Fruit fly (Drosophila melanogaster) whole organism, embryonic: ENCODE measurements around the gene mthl14.

ENCODE experiments used
- ATbp ChIP-seq: fragments of 200-800 bp; sonication (Bioruptor generic); optimal IDR thresholded peaks from 2 replicates; lab custom pipeline; 2017; ENCODE audit warnings: missing biosample characterization, mild to moderate bottlenecking, missing genetic modification characterization, missing genetic modification reagents
- Atf3 ChIP-seq: fragments of 200-800 bp; sonication (Bioruptor generic); optimal IDR thresholded peaks from 3 replicates; lab custom pipeline; 2016; ENCODE audit warnings: missing biosample characterization, missing genetic modification characterization
- CG11723 ChIP-seq: fragments of 200-800 bp; sonication (Bioruptor generic); optimal IDR thresholded peaks from 2 replicates; lab custom pipeline; 2017; ENCODE audit warnings: missing biosample characterization, mild to moderate bottlenecking, missing genetic modification characterization
- CG12071 ChIP-seq: fragments of 200-800 bp; sonication (Bioruptor generic); optimal IDR thresholded peaks from 3 replicates; lab custom pipeline; 2018; ENCODE audit warnings: missing biosample characterization, mild to moderate bottlenecking, missing genetic modification characterization
- CG12104 ChIP-seq: fragments of 200-800 bp; sonication (Bioruptor generic); optimal IDR thresholded peaks from 3 replicates; lab custom pipeline; 2016; ENCODE audit warnings: missing biosample characterization, missing genetic modification characterization
- CG12155 ChIP-seq: fragments of 200-800 bp; sonication (Bioruptor generic); optimal IDR thresholded peaks from 3 replicates; lab custom pipeline; 2016; ENCODE audit warnings: missing biosample characterization, missing genetic modification characterization
- CG12236 ChIP-seq: fragments of 200-800 bp; sonication (Bioruptor generic); optimal IDR thresholded peaks from 2 replicates; lab custom pipeline; 2016; ENCODE audit warnings: missing biosample characterization, missing genetic modification characterization
- CG14050 ChIP-seq: fragments of 200-800 bp; sonication (Bioruptor generic); IDR thresholded peaks from 3 replicates; pipeline ENCODE4 v1.3.6; 2022; ENCODE audit warnings: missing biosample characterization, missing genetic modification characterization
- CG14965 ChIP-seq: fragments of 200-800 bp; sonication (Bioruptor generic); optimal IDR thresholded peaks from 2 replicates; lab custom pipeline; 2016; ENCODE audit warnings: missing biosample characterization, missing genetic modification characterization, borderline replicate concordance
- CG16863 ChIP-seq: fragments of 200-800 bp; sonication (Bioruptor generic); optimal IDR thresholded peaks from 3 replicates; lab custom pipeline; 2016; ENCODE audit warnings: missing biosample characterization, missing genetic modification characterization
- CG1832 ChIP-seq: fragments of 200-800 bp; sonication (Bioruptor generic); optimal IDR thresholded peaks from 2 replicates; lab custom pipeline; 2017; ENCODE audit warnings: missing biosample characterization, mild to moderate bottlenecking, missing genetic modification characterization, inconsistent platforms
- CG2875 ChIP-seq: fragments of 200-800 bp; sonication (Bioruptor generic); optimal IDR thresholded peaks from 2 replicates; lab custom pipeline; 2017; ENCODE audit warnings: missing biosample characterization, mild to moderate bottlenecking, missing genetic modification characterization, missing genetic modification reagents
- CG31224 ChIP-seq: fragments of 200-800 bp; sonication (Bioruptor generic); IDR thresholded peaks from 2 replicates; pipeline ENCODE4 v1.3.6; 2022; ENCODE audit warnings: missing biosample characterization, missing genetic modification characterization
- CG3163 ChIP-seq: fragments of 200-800 bp; sonication (Bioruptor generic); optimal IDR thresholded peaks from 3 replicates; lab custom pipeline; 2016; ENCODE audit warnings: missing biosample characterization, missing genetic modification characterization
- CG34224 ChIP-seq: fragments of 200-800 bp; sonication (Bioruptor generic); IDR thresholded peaks from 3 replicates; pipeline ENCODE4 v1.3.6; 2022; ENCODE audit warnings: missing biosample characterization, missing genetic modification characterization; ENCODE audit not compliant: partially characterized antibody
- CG34376 ChIP-seq: fragments of 200-800 bp; sonication (Bioruptor generic); optimal IDR thresholded peaks from 2 replicates; lab custom pipeline; 2018; ENCODE audit warnings: missing biosample characterization, mild to moderate bottlenecking, missing genetic modification characterization
- CG6254 ChIP-seq: fragments of 200-800 bp; sonication (Bioruptor generic); optimal IDR thresholded peaks from 3 replicates; lab custom pipeline; 2017; ENCODE audit warnings: mild to moderate bottlenecking, missing biosample characterization, missing genetic modification reagents, missing genetic modification characterization
- CrebB ChIP-seq: fragments of 200-800 bp; sonication (Bioruptor generic); optimal IDR thresholded peaks from 3 replicates; lab custom pipeline; 2018; ENCODE audit warnings: missing biosample characterization, mild to moderate bottlenecking, missing genetic modification characterization
- Dfd ChIP-seq, 2 experiments: fragments of >200 bp; optimal IDR thresholded peaks; 2 replicates each; lab custom pipeline; 2017; ENCODE audit warnings: missing biosample characterization in 2 of 2, missing genetic modification characterization in 2 of 2
- Fer2 ChIP-seq: fragments of 200-800 bp; sonication (Bioruptor generic); optimal IDR thresholded peaks from 2 replicates; lab custom pipeline; 2018; ENCODE audit warnings: missing biosample characterization, mild to moderate bottlenecking, missing genetic modification characterization, moderate library complexity
- Gug ChIP-seq: fragments of 200-800 bp; sonication (Bioruptor generic); IDR thresholded peaks from 4 replicates; pipeline ENCODE4 v1.3.6; 2022; ENCODE audit warnings: missing biosample characterization, missing genetic modification characterization
- HLH4C ChIP-seq: fragments of 200-800 bp; sonication (Bioruptor generic); IDR thresholded peaks from 3 replicates; pipeline ENCODE4 v1.3.6; 2022; ENCODE audit warnings: missing biosample characterization, missing genetic modification characterization; ENCODE audit not compliant: partially characterized antibody
- Mad ChIP-seq: fragments of 200-800 bp; sonication (Bioruptor generic); optimal IDR thresholded peaks from 2 replicates; lab custom pipeline; 2016; ENCODE audit warnings: missing biosample characterization, missing genetic modification characterization
- NC2β ChIP-seq: fragments of 200-800 bp; sonication (Bioruptor generic); optimal IDR thresholded peaks from 2 replicates; lab custom pipeline; 2016; ENCODE audit warnings: missing biosample characterization, missing genetic modification characterization
- Optix ChIP-seq: fragments of 200-800 bp; sonication (Bioruptor generic); IDR thresholded peaks from 3 replicates; pipeline ENCODE4 v1.3.6; 2022; ENCODE audit warnings: missing biosample characterization, missing genetic modification characterization
- Scr ChIP-seq: fragments of 200-800 bp; sonication (Bioruptor generic); IDR thresholded peaks from 2 replicates; pipeline ENCODE4 v1.3.6; 2022; ENCODE audit warnings: missing biosample characterization, missing genetic modification characterization; ENCODE audit not compliant: partially characterized antibody
- Sox102F ChIP-seq: fragments of 200-800 bp; sonication (Bioruptor generic); optimal IDR thresholded peaks from 2 replicates; lab custom pipeline; 2018; ENCODE audit warnings: missing biosample characterization, mild to moderate bottlenecking, missing genetic modification characterization, moderate library complexity
- ase ChIP-seq: fragments of 200-800 bp; sonication (Bioruptor generic); IDR thresholded peaks from 3 replicates; pipeline ENCODE4 v1.3.6; 2022; ENCODE audit warnings: missing biosample characterization, missing genetic modification characterization
- ato ChIP-seq: fragments of 200-800 bp; sonication (Bioruptor generic); IDR thresholded peaks from 2 replicates; pipeline ENCODE4 v1.3.6; 2022; ENCODE audit warnings: missing biosample characterization, missing genetic modification characterization; ENCODE audit not compliant: partially characterized antibody
- bbx ChIP-seq: fragments of 200-800 bp; sonication (Bioruptor generic); IDR thresholded peaks from 2 replicates; pipeline ENCODE4 v1.3.6; 2022; ENCODE audit warnings: missing biosample characterization, missing genetic modification characterization; ENCODE audit not compliant: partially characterized antibody
- bowl ChIP-seq: fragments of 200-800 bp; sonication (Bioruptor generic); IDR thresholded peaks from 2 replicates; pipeline ENCODE4 v1.3.6; 2022; ENCODE audit warnings: missing biosample characterization, missing genetic modification characterization
- chm ChIP-seq: fragments of 200-800 bp; sonication (Bioruptor generic); IDR thresholded peaks from 2 replicates; pipeline ENCODE4 v1.3.6; 2022; ENCODE audit warnings: missing biosample characterization, missing genetic modification characterization
- corto ChIP-seq: fragments of 200-800 bp; sonication (Bioruptor generic); optimal IDR thresholded peaks from 2 replicates; lab custom pipeline; 2016; ENCODE audit warnings: missing biosample characterization, mild to moderate bottlenecking, missing genetic modification characterization, moderate library complexity
- dimm ChIP-seq: fragments of 200-800 bp; sonication (Bioruptor generic); IDR thresholded peaks from 2 replicates; pipeline ENCODE4 v1.3.6; 2022; ENCODE audit warnings: missing biosample characterization, missing genetic modification characterization
- dysf ChIP-seq: fragments of 200-800 bp; sonication (Bioruptor generic); IDR thresholded peaks from 3 replicates; pipeline ENCODE4 v1.3.6; 2022; ENCODE audit warnings: missing biosample characterization, missing genetic modification characterization
- esg ChIP-seq: fragments of 200-800 bp; sonication (Bioruptor generic); conservative IDR thresholded peaks from 2 replicates; pipeline ENCODE4 v1.3.6; 2022; ENCODE audit warnings: missing biosample characterization, missing genetic modification characterization
- fd96Cb ChIP-seq: fragments of 200-800 bp; sonication (Bioruptor generic); optimal IDR thresholded peaks from 2 replicates; lab custom pipeline; 2018; ENCODE audit warnings: missing biosample characterization, mild to moderate bottlenecking, missing genetic modification characterization, moderate library complexity
- fu2 ChIP-seq: fragments of 200-800 bp; sonication (Bioruptor generic); optimal IDR thresholded peaks from 2 replicates; lab custom pipeline; 2016; ENCODE audit warnings: missing biosample characterization, missing genetic modification characterization
- ham ChIP-seq: fragments of 200-800 bp; sonication (Bioruptor generic); IDR thresholded peaks from 2 replicates; pipeline ENCODE4 v1.3.6; 2022; ENCODE audit warnings: missing biosample characterization, missing genetic modification characterization
- pho ChIP-seq: fragments of 200-800 bp; sonication (Bioruptor generic); optimal IDR thresholded peaks from 2 replicates; lab custom pipeline; 2016; ENCODE audit warnings: missing biosample characterization, missing genetic modification characterization
- pum ChIP-seq: fragments of 200-800 bp; sonication (Bioruptor generic); optimal IDR thresholded peaks from 2 replicates; lab custom pipeline; 2016; ENCODE audit warnings: missing biosample characterization, missing genetic modification characterization
- scrt ChIP-seq: fragments of 200-800 bp; sonication (Bioruptor generic); optimal IDR thresholded peaks from 2 replicates; lab custom pipeline; 2018; ENCODE audit warnings: missing biosample characterization, mild to moderate bottlenecking, missing genetic modification characterization, moderate library complexity
- sqz ChIP-seq: fragments of 200-800 bp; sonication (Bioruptor generic); optimal IDR thresholded peaks from 3 replicates; lab custom pipeline; 2018; ENCODE audit warnings: missing biosample characterization, mild to moderate bottlenecking, missing genetic modification characterization
- stc ChIP-seq: fragments of 200-800 bp; sonication (Bioruptor generic); IDR thresholded peaks from 2 replicates; pipeline ENCODE4 v1.3.6; 2022; ENCODE audit warnings: missing biosample characterization, missing genetic modification characterization
- tgo ChIP-seq: fragments of 200-800 bp; sonication (Bioruptor generic); IDR thresholded peaks from 3 replicates; pipeline ENCODE4 v1.3.6; 2022; ENCODE audit warnings: missing biosample characterization, missing genetic modification characterization
- vfl ChIP-seq: fragments of 200-800 bp; sonication (Bioruptor generic); optimal IDR thresholded peaks from 2 replicates; lab custom pipeline; 2016; ENCODE audit warnings: missing biosample characterization, missing genetic modification characterization
- yki ChIP-seq: fragments of >200 bp; optimal IDR thresholded peaks from 3 replicates; lab custom pipeline; 2018
- zf30C ChIP-seq: fragments of 200-800 bp; sonication (Bioruptor generic); optimal IDR thresholded peaks from 3 replicates; lab custom pipeline; 2018; ENCODE audit warnings: missing biosample characterization, mild to moderate bottlenecking, missing genetic modification characterization

Gene mthl14

dm6 chr3L:223019-223902 lies 24.0 kb upstream of the mthl14 start, which contains the start of the genes pyx and CG33229 (continued):
- 0 out of 3 replicates have a peak, but pooled peaks have one; percentile 46 for TF ChIP-seq HLH4C
- TF ChIP-seq Sox102F = peak; percentile 78
- peak; percentile 70 for TF ChIP-seq CG12071
- TF ChIP-seq fu2 (GFP tag; lab: Kevin White, UChicago) = peak; percentile 89
- peak; percentile 77; the same call in 1 of the 2 replicates for TF ChIP-seq esg (GFP tag; lab: Robert Waterston, UW)
- peak; percentile 87 for TF ChIP-seq CG12155 (GFP tag; lab: Kevin White, UChicago)
- peak; percentile 76 for TF ChIP-seq Fer2
- peak; percentile 71 for TF ChIP-seq ase (GFP tag; lab: Robert Waterston, UW)
- peak; percentile 62 for TF ChIP-seq CG11723 (GFP tag; lab: Kevin White, UChicago)
- TF ChIP-seq Optix (GFP tag; lab: Robert Waterston, UW) = peak; percentile 71
- TF ChIP-seq CG31224 (GFP tag; lab: Robert Waterston, UW) = peak; percentile 79
- peak; percentile 16 for TF ChIP-seq CG3163 (GFP tag; lab: Kevin White, UChicago)
- peak; percentile 93 for TF ChIP-seq zf30C (GFP tag; lab: Kevin White, UChicago)
- peak; percentile 19; the same call in 1 of the 2 replicates for TF ChIP-seq Scr
- TF ChIP-seq Gug (GFP tag; lab: Robert Waterston, UW) = peak; percentile 83
- TF ChIP-seq Mad (GFP tag; lab: Kevin White, UChicago) = peak; percentile 89
- TF ChIP-seq dysf (GFP tag; lab: Robert Waterston, UW) = peak; percentile 91
- TF ChIP-seq CG34376 (GFP tag; lab: Kevin White, UChicago) = peak; percentile 54
- TF ChIP-seq CG2875 = peak; percentile 33
- TF ChIP-seq CG34224 (GFP tag; lab: Robert Waterston, UW) = no peak
- no peak for TF ChIP-seq corto (GFP tag; lab: Kevin White, UChicago)
- no peak for TF ChIP-seq CG12236
- TF ChIP-seq chm (GFP tag; lab: Robert Waterston, UW) = peak; percentile 37; the same call in 1 of the 2 replicates
- no peak for TF ChIP-seq CG1832 (GFP tag; lab: Kevin White, UChicago)
- TF ChIP-seq pum (GFP tag; lab: Kevin White, UChicago) = peak; percentile 78
- TF ChIP-seq stc (GFP tag; lab: Robert Waterston, UW) = peak; percentile 72
- TF ChIP-seq CG14050 (GFP tag; lab: Robert Waterston, UW) = peak; percentile 68
- TF ChIP-seq ato = no peak
- TF ChIP-seq vfl = peak; percentile 85
- TF ChIP-seq ham (GFP tag; lab: Robert Waterston, UW) = peak; percentile 18; the same call in 1 of the 2 replicates
- TF ChIP-seq pho = peak; percentile 90
- peak; percentile 14 for TF ChIP-seq CrebB (tag; lab: Kevin White, UChicago)
- TF ChIP-seq CG12104 = peak; percentile 90
- 0 out of 2 replicates have a peak, but pooled peaks have one; percentile 21 for TF ChIP-seq bowl (GFP tag; lab: Robert Waterston, UW)
- peak; percentile 24 for TF ChIP-seq sqz (GFP tag; lab: Kevin White, UChicago)
- TF ChIP-seq CG6254 = peak; percentile 33
- TF ChIP-seq fd96Cb (tag; lab: Kevin White, UChicago) = peak; percentile 81
- TF ChIP-seq NC2β (GFP tag; lab: Kevin White, UChicago) = peak; percentile 53
- peak; percentile 57 for TF ChIP-seq ATbp (GFP tag; lab: Kevin White, UChicago)
- TF ChIP-seq CG14965 (GFP tag; lab: Kevin White, UChicago) = no peak
- TF ChIP-seq scrt = peak; percentile 70
- TF ChIP-seq CG16863 (GFP tag; lab: Kevin White, UChicago) = peak; percentile 70
- peak; percentile 38; the same call in 1 of the 2 replicates for TF ChIP-seq dimm
- no peak for TF ChIP-seq Dfd (GFP tag; optimal IDR thresholded peaks at IDR 0.05; lab: Kevin White, UChicago)
- peak; percentile 80 for TF ChIP-seq Atf3 (GFP tag; lab: Kevin White, UChicago)
- peak; percentile 86 for TF ChIP-seq tgo (GFP tag; lab: Robert Waterston, UW)
- TF ChIP-seq yki (lab: Kevin White, UChicago) = no peak
- no peak for TF ChIP-seq bbx (GFP tag; lab: Robert Waterston, UW)
